Fruit fly (Drosophila melanogaster) whole organism, embryonic: ENCODE measurements around the gene CG9101.
A peak's percentile ranks its signal among the peaks of the same experiment; 100 is the strongest.

Experiments used
- CG10147 ChIP-seq: fragments of 200-800 bp; sonication (Bioruptor generic); optimal IDR thresholded peaks from 2 replicates; lab custom pipeline; 2019; ENCODE audit warnings: missing biosample characterization, mild to moderate bottlenecking, missing genetic modification characterization, moderate library complexity
- CG10543 ChIP-seq: fragments of 200-800 bp; sonication (Bioruptor generic); optimal IDR thresholded peaks from 3 replicates; lab custom pipeline; 2017; ENCODE audit warnings: missing biosample characterization, mild to moderate bottlenecking, missing genetic modification characterization, moderate library complexity
- CG1233 ChIP-seq: fragments of 200-800 bp; sonication (Bioruptor generic); optimal IDR thresholded peaks from 4 replicates; lab custom pipeline; 2018; ENCODE audit warnings: missing biosample characterization, mild to moderate bottlenecking, missing genetic modification characterization
- CG12942 ChIP-seq: fragments of 200-800 bp; sonication (Bioruptor generic); optimal IDR thresholded peaks from 3 replicates; lab custom pipeline; 2016; ENCODE audit warnings: missing biosample characterization, missing genetic modification characterization
- CG13296 ChIP-seq: fragments of 200-800 bp; sonication (Bioruptor generic); optimal IDR thresholded peaks from 3 replicates; lab custom pipeline; 2018; ENCODE audit warnings: missing biosample characterization, mild to moderate bottlenecking, missing genetic modification characterization
- CG13424 ChIP-seq: fragments of 200-800 bp; sonication (Bioruptor generic); optimal IDR thresholded peaks from 2 replicates; lab custom pipeline; 2019; ENCODE audit warnings: missing biosample characterization, mild to moderate bottlenecking, missing genetic modification characterization, moderate library complexity
- CG14014 ChIP-seq: fragments of 200-800 bp; sonication (Bioruptor generic); IDR thresholded peaks from 2 replicates; pipeline ENCODE4 v1.3.6; 2022; ENCODE audit warnings: missing biosample characterization, missing genetic modification characterization
- CG15696 ChIP-seq: fragments of 200-800 bp; sonication (Bioruptor generic); optimal IDR thresholded peaks from 2 replicates; lab custom pipeline; 2019; ENCODE audit warnings: missing biosample characterization, mild to moderate bottlenecking, missing genetic modification characterization, moderate library complexity
- CG16863 ChIP-seq: fragments of 200-800 bp; sonication (Bioruptor generic); optimal IDR thresholded peaks from 3 replicates; lab custom pipeline; 2016; ENCODE audit warnings: missing biosample characterization, missing genetic modification characterization
- CG2712 ChIP-seq: fragments of 200-800 bp; optimal IDR thresholded peaks from 3 replicates; lab custom pipeline; 2019; ENCODE audit warnings: missing biosample characterization, mild to moderate bottlenecking, missing genetic modification characterization, moderate library complexity
- CG2889 ChIP-seq: fragments of 200-800 bp; sonication (Bioruptor generic); IDR thresholded peaks from 3 replicates; pipeline ENCODE4 v1.3.6; 2022; ENCODE audit warnings: missing biosample characterization, missing genetic modification characterization
- CG31365 ChIP-seq: fragments of 200-800 bp; sonication (Bioruptor generic); optimal IDR thresholded peaks from 2 replicates; lab custom pipeline; 2018; ENCODE audit warnings: missing biosample characterization, mild to moderate bottlenecking, missing genetic modification characterization
- CG34422 ChIP-seq: fragments of 200-800 bp; sonication (Bioruptor generic); IDR thresholded peaks from 3 replicates; pipeline ENCODE4 v1.3.6; 2022; ENCODE audit warnings: missing biosample characterization, missing genetic modification characterization
- CG43689 ChIP-seq: fragments of 200-800 bp; sonication (Bioruptor generic); IDR thresholded peaks from 2 replicates; pipeline ENCODE4 v1.3.6; 2022; ENCODE audit warnings: missing biosample characterization, missing genetic modification characterization
- CG4730 ChIP-seq: fragments of 200-800 bp; sonication (Bioruptor generic); IDR thresholded peaks from 2 replicates; pipeline ENCODE4 v1.3.6; 2022; ENCODE audit warnings: missing biosample characterization, missing genetic modification characterization
- CG4854 ChIP-seq: fragments of 200-800 bp; sonication (Bioruptor generic); optimal IDR thresholded peaks from 2 replicates; lab custom pipeline; 2016; ENCODE audit warnings: missing biosample characterization, missing genetic modification characterization, inconsistent platforms
- CG6791 ChIP-seq: fragments of 200-800 bp; sonication (Bioruptor generic); IDR thresholded peaks from 3 replicates; pipeline ENCODE4 v1.3.6; 2022; ENCODE audit warnings: missing biosample characterization, missing genetic modification characterization; ENCODE audit not compliant: partially characterized antibody
- CG6854 ChIP-seq: fragments of 200-800 bp; sonication (Bioruptor generic); optimal IDR thresholded peaks from 3 replicates; lab custom pipeline; 2017; ENCODE audit warnings: missing biosample characterization, mild to moderate bottlenecking, missing genetic modification characterization
- CG8478 ChIP-seq: fragments of >200 bp; optimal IDR thresholded peaks from 2 replicates; lab custom pipeline; 2018
- CG8924 ChIP-seq: fragments of 200-800 bp; optimal IDR thresholded peaks from 3 replicates; lab custom pipeline; 2019; ENCODE audit warnings: missing biosample characterization, mild to moderate bottlenecking, missing genetic modification characterization, moderate library complexity
- CG9797 ChIP-seq: fragments of 200-800 bp; sonication (Bioruptor generic); optimal IDR thresholded peaks from 3 replicates; lab custom pipeline; 2018; ENCODE audit warnings: missing biosample characterization, mild to moderate bottlenecking, missing genetic modification characterization
- CG9932 ChIP-seq: fragments of 200-800 bp; sonication (Bioruptor generic); IDR thresholded peaks from 2 replicates; pipeline ENCODE4 v1.3.6; 2022; ENCODE audit warnings: missing biosample characterization, missing genetic modification characterization
- CTCF ChIP-seq: fragments of 200-800 bp; sonication (Bioruptor generic); optimal IDR thresholded peaks from 2 replicates; lab custom pipeline; 2017; ENCODE audit warnings: missing biosample characterization, mild to moderate bottlenecking, missing genetic modification characterization, moderate library complexity
- Dp ChIP-seq: fragments of 200-800 bp; sonication (Bioruptor generic); optimal IDR thresholded peaks from 2 replicates; lab custom pipeline; 2018; ENCODE audit warnings: missing biosample characterization, mild to moderate bottlenecking, missing genetic modification characterization, moderate library complexity
- Hey ChIP-seq: fragments of 200-800 bp; sonication (Bioruptor generic); optimal IDR thresholded peaks from 3 replicates; lab custom pipeline; 2018; ENCODE audit warnings: missing biosample characterization, mild to moderate bottlenecking, missing genetic modification characterization
- HmgD ChIP-seq: fragments of 200-800 bp; sonication (Bioruptor generic); optimal IDR thresholded peaks from 3 replicates; lab custom pipeline; 2016; ENCODE audit warnings: missing biosample characterization, missing genetic modification characterization
- Max ChIP-seq: fragments of 200-800 bp; sonication (Bioruptor generic); optimal IDR thresholded peaks from 2 replicates; lab custom pipeline; 2016; ENCODE audit warnings: missing biosample characterization, mild to moderate bottlenecking, missing genetic modification characterization
- Med ChIP-seq: fragments of 200-800 bp; sonication (Bioruptor generic); peaks from one replicate; lab custom pipeline; 2016; ENCODE audit warnings: missing biosample characterization, missing genetic modification characterization, mild to moderate bottlenecking, inconsistent platforms, moderate library complexity
- NfI ChIP-seq: fragments of 200-800 bp; sonication (Bioruptor generic); optimal IDR thresholded peaks from 3 replicates; lab custom pipeline; 2018; ENCODE audit warnings: missing biosample characterization, mild to moderate bottlenecking, missing genetic modification characterization, moderate library complexity
- Rfx ChIP-seq: fragments of 200-800 bp; sonication (Bioruptor generic); IDR thresholded peaks from 2 replicates; pipeline ENCODE4 v1.3.6; 2022; ENCODE audit warnings: missing biosample characterization, missing genetic modification characterization
- Sox100B ChIP-seq: fragments of 200-800 bp; sonication (Bioruptor generic); optimal IDR thresholded peaks from 3 replicates; lab custom pipeline; 2018; ENCODE audit warnings: missing biosample characterization, mild to moderate bottlenecking, missing genetic modification characterization
- Stat92E ChIP-seq, 3 experiments: fragments of >200 bp in 2 of 3; fragments of 200-800 bp in 1 of 3; sonication (Bioruptor generic) in 1 of 3; optimal IDR thresholded peaks; 2 replicates each; lab custom pipeline; 2017 to 2019; ENCODE audit warnings: missing biosample characterization in 3 of 3, missing genetic modification characterization in 3 of 3, mild to moderate bottlenecking in 1 of 3, moderate library complexity in 1 of 3
- TFAM ChIP-seq: fragments of 200-800 bp; sonication (Bioruptor generic); optimal IDR thresholded peaks from 2 replicates; lab custom pipeline; 2017; ENCODE audit warnings: missing biosample characterization, missing genetic modification characterization, inconsistent platforms
- ara ChIP-seq: fragments of 200-800 bp; sonication (Bioruptor generic); IDR thresholded peaks from 2 replicates; pipeline ENCODE4 v1.3.6; 2022; ENCODE audit warnings: missing biosample characterization, missing genetic modification characterization
- bcd ChIP-seq: fragments of 200-800 bp; sonication (Bioruptor generic); optimal IDR thresholded peaks from 2 replicates; lab custom pipeline; 2017; ENCODE audit warnings: missing biosample characterization, mild to moderate bottlenecking, missing genetic modification characterization
- bigmax ChIP-seq: fragments of 200-800 bp; sonication (Bioruptor generic); optimal IDR thresholded peaks from 2 replicates; lab custom pipeline; 2018; ENCODE audit warnings: missing biosample characterization, mild to moderate bottlenecking, missing genetic modification characterization
- chif ChIP-seq, 2 experiments: fragments of 200-800 bp; sonication (Bioruptor generic); optimal IDR thresholded peaks; 3 replicates each; lab custom pipeline; 2016; ENCODE audit warnings: missing biosample characterization in 2 of 2, missing genetic modification characterization in 2 of 2
- ci ChIP-seq: fragments of 200-800 bp; sonication (Bioruptor generic); IDR thresholded peaks from 3 replicates; pipeline ENCODE4 v1.3.6; 2022; ENCODE audit warnings: missing biosample characterization, missing genetic modification characterization
- ewg ChIP-seq: fragments of 200-800 bp; sonication (Bioruptor generic); optimal IDR thresholded peaks from 3 replicates; lab custom pipeline; 2017; ENCODE audit warnings: mild to moderate bottlenecking, missing biosample characterization, missing genetic modification reagents, missing genetic modification characterization
- eyg ChIP-seq: fragments of 200-800 bp; sonication (Bioruptor generic); optimal IDR thresholded peaks from 3 replicates; lab custom pipeline; 2016; ENCODE audit warnings: missing biosample characterization, missing genetic modification characterization
- gt ChIP-seq: fragments of 200-800 bp; sonication (Bioruptor generic); IDR thresholded peaks from 2 replicates; pipeline ENCODE4 v1.3.6; 2022; ENCODE audit warnings: missing biosample characterization, missing genetic modification characterization
- h ChIP-seq: fragments of >200 bp; optimal IDR thresholded peaks from 2 replicates; lab custom pipeline; 2017
- hbn ChIP-seq: fragments of 200-800 bp; sonication (Bioruptor generic); IDR thresholded peaks from 2 replicates; pipeline ENCODE4 v1.3.6; 2022; ENCODE audit warnings: missing biosample characterization, missing genetic modification characterization; ENCODE audit not compliant: partially characterized antibody
- jing ChIP-seq: fragments of 200-800 bp; sonication (Bioruptor generic); optimal IDR thresholded peaks from 2 replicates; lab custom pipeline; 2018; ENCODE audit warnings: missing biosample characterization, mild to moderate bottlenecking, missing genetic modification characterization
- pan ChIP-seq, 4 experiments: fragments of >200 bp in 3 of 4; fragments of 200-800 bp in 1 of 4; sonication (Bioruptor generic) in 1 of 4; optimal IDR thresholded peaks in 3 of 4; IDR thresholded peaks in 1 of 4; 2 replicates each; pipeline versions ENCODE4 v1.3.6 to Lab custom; 2017 to 2022; ENCODE audit warnings: missing biosample characterization in 2 of 4, missing genetic modification characterization in 2 of 4, mixed read lengths in 1 of 4
- pita ChIP-seq: fragments of 200-800 bp; sonication (Bioruptor generic); optimal IDR thresholded peaks from 2 replicates; lab custom pipeline; 2017; ENCODE audit warnings: missing biosample characterization, mild to moderate bottlenecking, missing genetic modification characterization
- tio ChIP-seq: fragments of 200-800 bp; sonication (Bioruptor generic); optimal IDR thresholded peaks from 2 replicates; lab custom pipeline; 2017; ENCODE audit warnings: missing biosample characterization, missing genetic modification characterization, inconsistent platforms
- unpg ChIP-seq: fragments of 200-800 bp; sonication (Bioruptor generic); optimal IDR thresholded peaks from 3 replicates; lab custom pipeline; 2018; ENCODE audit warnings: missing biosample characterization, mild to moderate bottlenecking, missing genetic modification characterization, moderate library complexity
- vnd ChIP-seq: fragments of 200-800 bp; sonication (Bioruptor generic); IDR thresholded peaks from 3 replicates; pipeline ENCODE4 v1.3.6; 2022; ENCODE audit warnings: missing biosample characterization, missing genetic modification characterization; ENCODE audit not compliant: partially characterized antibody
- z ChIP-seq: fragments of 200-800 bp; sonication (Bioruptor generic); IDR thresholded peaks from 3 replicates; pipeline ENCODE4 v1.3.6; 2022; ENCODE audit warnings: missing biosample characterization, missing genetic modification characterization
- zf30C ChIP-seq: fragments of 200-800 bp; sonication (Bioruptor generic); optimal IDR thresholded peaks from 3 replicates; lab custom pipeline; 2018; ENCODE audit warnings: missing biosample characterization, mild to moderate bottlenecking, missing genetic modification characterization

CG9101 gene

DNA sequence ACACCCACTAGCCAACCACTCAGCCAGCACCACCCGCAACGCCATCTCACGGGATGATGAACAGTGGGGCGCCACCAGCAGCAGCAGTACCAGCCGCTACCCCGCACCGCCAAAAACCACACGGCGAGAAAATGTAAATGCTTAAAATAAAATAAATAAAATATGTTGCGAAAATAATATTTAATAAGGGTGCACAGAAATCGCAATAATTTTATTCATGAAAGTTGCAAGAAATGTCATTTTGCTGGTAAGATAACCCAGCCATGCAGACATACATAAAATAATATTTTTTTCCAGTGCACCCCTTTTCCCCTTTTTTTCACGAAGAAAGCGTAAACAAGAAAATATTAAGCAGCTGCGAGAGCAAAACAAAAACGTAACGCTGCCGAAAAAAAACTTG lies 13.6 kb downstream of the CG9101 start (continued):
- TF ChIP-seq tio (GFP tag; lab: Kevin White, UChicago) (peak; percentile 36), pita (no peak), hbn (no peak), CG43689 (0 out of 2 replicates have a peak, but pooled peaks have one; percentile 11), eyg (GFP tag; lab: Kevin White, UChicago) (no peak), CG10147 (GFP tag; lab: Kevin White, UChicago) (peak; percentile 64), bcd (GFP tag; lab: Kevin White, UChicago) (peak; percentile 62), CG8924 (tag; lab: Kevin White, UChicago) (peak; percentile 65), Hey (tag; lab: Kevin White, UChicago) (no peak), CG9797 (GFP tag; lab: Kevin White, UChicago) (no peak), Max (GFP tag; lab: Kevin White, UChicago) (peak; percentile 32), CG34422 (GFP tag; lab: Robert Waterston, UW) (peak; percentile 39; the same call in 1 of the 3 replicates), z (GFP tag; lab: Robert Waterston, UW) (no peak), ewg (peak; percentile 38), bigmax (GFP tag; lab: Kevin White, UChicago) (no peak), vnd (GFP tag; lab: Robert Waterston, UW) (no peak), CG4730 (GFP tag; lab: Robert Waterston, UW) (peak; percentile 64; the same call in 1 of the 2 replicates), CG12942 (peak; percentile 36), CG9932 (peak; percentile 65), CG8478 (lab: Kevin White, UChicago) (no peak), zf30C (GFP tag; lab: Kevin White, UChicago) (peak; percentile 32), CG13296 (GFP tag; lab: Kevin White, UChicago) (peak; percentile 72), Rfx (GFP tag; lab: Robert Waterston, UW) (peak; percentile 74), CG2712 (tag; lab: Kevin White, UChicago) (peak; percentile 63), jing (peak; percentile 11), CG1233 (GFP tag; lab: Kevin White, UChicago) (no peak), ara (GFP tag; lab: Robert Waterston, UW) (peak; percentile 47; the same call in 1 of the 2 replicates), CG15696 (peak; percentile 15), CG6791 (GFP tag; lab: Robert Waterston, UW) (no peak), h (lab: Kevin White, UChicago) (no peak), Sox100B (GFP tag; lab: Kevin White, UChicago) (peak; percentile 50), Stat92E (GFP tag; optimal IDR thresholded peaks at IDR 0.05; lab: Kevin White, UChicago) (no peak), Med (GFP tag; lab: Kevin White, UChicago) (peak; percentile 91), TFAM (GFP tag; lab: Kevin White, UChicago) (no peak), pan (optimal IDR thresholded peaks at IDR 0.05; lab: Kevin White, UChicago) (no peak), pan (GFP tag; optimal IDR thresholded peaks at IDR 0.05 in 1 of 2, IDR thresholded peaks at IDR 0.05 in 1 of 2) (peak in 1 of 2 experiments; percentile 78), ci (peak; percentile 77; the same call in 2 of the 3 replicates), unpg (GFP tag; lab: Kevin White, UChicago) (peak; percentile 71), CG2889 (GFP tag; lab: Robert Waterston, UW) (0 out of 3 replicates have a peak, but pooled peaks have one; percentile 46), CG6854 (GFP tag; lab: Kevin White, UChicago) (peak; percentile 47), gt (no peak), CTCF (GFP tag; lab: Kevin White, UChicago) (no peak), CG10543 (peak; percentile 67), Dp (GFP tag; lab: Kevin White, UChicago) (no peak), NfI (GFP tag; lab: Kevin White, UChicago) (peak; percentile 65), CG16863 (GFP tag; lab: Kevin White, UChicago) (no peak), CG14014 (GFP tag; lab: Robert Waterston, UW) (peak; percentile 65), chif (GFP tag; optimal IDR thresholded peaks at IDR 0.05; lab: Kevin White, UChicago) (peak; percentile 10 to 23), HmgD (no peak), CG31365 (tag; lab: Kevin White, UChicago) (no peak), CG13424 (tag; lab: Kevin White, UChicago) (peak; percentile 74), CG4854 (no peak)
